Fruit fly (Drosophila melanogaster): ENCODE data around the gene Cox11.
A peak's percentile ranks its signal among the peaks of the same experiment; 100 is the strongest.

The Cox11 gene

DNA sequence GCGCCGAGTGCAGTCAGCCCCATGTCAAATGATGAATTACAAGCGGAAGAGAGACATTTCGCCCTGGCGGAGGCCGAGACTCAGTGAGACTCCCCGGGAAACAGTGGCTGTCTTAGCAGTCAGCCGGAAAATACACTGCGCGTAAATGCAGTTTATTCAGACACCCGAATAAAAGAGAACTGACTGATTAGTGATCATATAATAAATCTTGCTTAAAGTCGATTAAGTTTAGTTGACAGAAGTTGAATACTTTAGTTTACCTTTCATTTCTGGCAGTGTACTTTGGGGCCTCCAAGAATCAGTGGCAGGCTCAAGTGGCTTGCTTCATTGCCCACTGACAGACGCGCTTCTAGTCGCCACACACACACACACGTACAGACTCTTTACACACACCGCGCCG lies 35.5 kb upstream of the Cox11 start (continued):
- TF ChIP-seq OdsH (GFP tag; optimal IDR thresholded peaks at IDR 0.05) (peak; percentile 67), vri (GFP tag; optimal IDR thresholded peaks at IDR 0.05) (peak; percentile 2), fkh (GFP tag; optimal IDR thresholded peaks at IDR 0.05) (no peak), Blimp-1 (GFP tag; optimal IDR thresholded peaks at IDR 0.05) (no peak), pdm3 (GFP tag; optimal IDR thresholded peaks at IDR 0.05) (peak; percentile 67), Lpt (GFP tag; optimal IDR thresholded peaks at IDR 0.05) (peak; percentile 42), CG6808 (GFP tag; optimal IDR thresholded peaks at IDR 0.05) (peak; percentile 77), Eip78C (GFP tag) (peak; percentile 91)

DNA sequence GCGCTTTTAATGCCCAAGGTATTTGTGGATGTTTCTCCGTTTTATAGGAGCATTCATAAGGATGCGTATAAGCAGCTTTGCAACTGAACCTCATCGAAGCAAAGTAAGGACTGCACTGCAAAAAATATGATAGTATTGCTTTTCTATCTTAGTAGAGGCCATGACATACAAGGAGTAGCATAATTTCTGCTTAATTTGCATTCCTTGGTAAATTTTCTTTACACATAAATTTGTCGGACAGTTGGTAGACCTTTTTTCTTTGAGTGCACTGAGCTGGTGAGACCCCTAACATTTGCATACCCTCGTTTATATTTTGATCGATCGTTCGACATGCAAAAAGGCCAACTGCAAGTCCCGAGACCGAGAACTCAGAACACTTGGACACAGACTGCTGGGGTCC lies 33.8 kb upstream of the Cox11 start:
- TF ChIP-seq fd85E (GFP tag; optimal IDR thresholded peaks at IDR 0.05): no peak
- no peak for TF ChIP-seq Gug (GFP tag; IDR thresholded peaks at IDR 0.05)
- no peak for TF ChIP-seq CG8119 (GFP tag; IDR thresholded peaks at IDR 0.05)
- TF ChIP-seq Eip93F (GFP tag; optimal IDR thresholded peaks at IDR 0.05): peak; percentile 75
- TF ChIP-seq CG6163 (GFP tag; IDR thresholded peaks at IDR 0.05): peak; percentile 76; the same call in 2 of the 3 replicates
- peak; percentile 34 for TF ChIP-seq CG8319 (GFP tag; optimal IDR thresholded peaks at IDR 0.05)
- peak; percentile 82 for TF ChIP-seq topi (GFP tag; optimal IDR thresholded peaks at IDR 0.05)
- TF ChIP-seq Sox15 (GFP tag; optimal IDR thresholded peaks at IDR 0.05): peak; percentile 36
- no peak for TF ChIP-seq Lpt (GFP tag; optimal IDR thresholded peaks at IDR 0.05)
- peak; percentile 45 for TF ChIP-seq Blimp-1 (GFP tag; optimal IDR thresholded peaks at IDR 0.05)
- peak; percentile 4 to 9 for TF ChIP-seq salr (GFP tag; optimal IDR thresholded peaks at IDR 0.05)
- peak; percentile 48 for TF ChIP-seq net (GFP tag; optimal IDR thresholded peaks at IDR 0.05)
- TF ChIP-seq vri (GFP tag; optimal IDR thresholded peaks at IDR 0.05): peak; percentile 80
- TF ChIP-seq pdm3 (GFP tag; optimal IDR thresholded peaks at IDR 0.05): peak; percentile 54
- TF ChIP-seq OdsH (GFP tag; optimal IDR thresholded peaks at IDR 0.05): peak; percentile 61
- TF ChIP-seq eg (GFP tag; IDR thresholded peaks at IDR 0.05): 0 out of 3 replicates have a peak, but pooled peaks have one; percentile 26
- TF ChIP-seq CG11762 (GFP tag; optimal IDR thresholded peaks at IDR 0.05; ENCODE audit: insufficient read depth): peak; percentile 42
- TF ChIP-seq CG6854 (GFP tag; optimal IDR thresholded peaks at IDR 0.05): peak; percentile 47
- no peak for TF ChIP-seq CG11294 (GFP tag; IDR thresholded peaks at IDR 0.05)
- TF ChIP-seq CG6792 (GFP tag; optimal IDR thresholded peaks at IDR 0.05): peak; percentile 66
- TF ChIP-seq Hr38 (GFP tag; optimal IDR thresholded peaks at IDR 0.05): no peak
- TF ChIP-seq Sox14 (GFP tag; optimal IDR thresholded peaks at IDR 0.05): peak; percentile 64
- peak; percentile 86 for TF ChIP-seq Hr39 (GFP tag; optimal IDR thresholded peaks at IDR 0.05)
- no peak for TF ChIP-seq CG4318 (GFP tag; optimal IDR thresholded peaks at IDR 0.05)
- TF ChIP-seq spab (GFP tag; optimal IDR thresholded peaks at IDR 0.05): peak; percentile 44
- peak; percentile 51 for TF ChIP-seq dsx (GFP tag; optimal IDR thresholded peaks at IDR 0.05; ENCODE audit: poor library complexity, severe bottlenecking)
- TF ChIP-seq acj6 (GFP tag; optimal IDR thresholded peaks at IDR 0.05): peak; percentile 68
- TF ChIP-seq CG16779 (tag; optimal IDR thresholded peaks at IDR 0.05): no peak
- peak; percentile 56 for TF ChIP-seq achi (GFP tag; optimal IDR thresholded peaks at IDR 0.05)
- peak; percentile 93 for TF ChIP-seq svp (GFP tag)
- peak; percentile 47 for TF ChIP-seq CG34406 (GFP tag; optimal IDR thresholded peaks at IDR 0.05)
- no peak for TF ChIP-seq CG6276 (GFP tag; optimal IDR thresholded peaks at IDR 0.05)
- peak; percentile 81 for TF ChIP-seq CG31627 (GFP tag; optimal IDR thresholded peaks at IDR 0.05)
- no peak for TF ChIP-seq fkh (GFP tag; optimal IDR thresholded peaks at IDR 0.05)
- TF ChIP-seq Met (GFP tag; optimal IDR thresholded peaks at IDR 0.05): peak; percentile 85
- peak; percentile 70 for TF ChIP-seq CG3919 (GFP tag; optimal IDR thresholded peaks at IDR 0.05)
- peak; percentile 70 for TF ChIP-seq Eip75B (GFP tag; optimal IDR thresholded peaks at IDR 0.05)
- TF ChIP-seq CG3032 (tag; optimal IDR thresholded peaks at IDR 0.05): peak; percentile 45
- peak; percentile 41 for TF ChIP-seq CG9139 (GFP tag; optimal IDR thresholded peaks at IDR 0.05)
- TF ChIP-seq Hr4 (GFP tag; optimal IDR thresholded peaks at IDR 0.05): peak; percentile 25
- peak; percentile 29 for TF ChIP-seq CG32006 (GFP tag; optimal IDR thresholded peaks at IDR 0.05)
- peak; percentile 82 for TF ChIP-seq lz (GFP tag; optimal IDR thresholded peaks at IDR 0.05)
- peak; percentile 21 for TF ChIP-seq CG6808 (GFP tag; optimal IDR thresholded peaks at IDR 0.05)
- TF ChIP-seq dac (GFP tag; optimal IDR thresholded peaks at IDR 0.05): no peak
- TF ChIP-seq CG7368 (GFP tag; optimal IDR thresholded peaks at IDR 0.05): peak; percentile 33
- peak; percentile 57 for TF ChIP-seq CG10669 (GFP tag; optimal IDR thresholded peaks at IDR 0.05)
- peak; percentile 41 for TF ChIP-seq CG11902 (GFP tag; optimal IDR thresholded peaks at IDR 0.05)
- peak; percentile 54 for TF ChIP-seq CG1621 (tag; optimal IDR thresholded peaks at IDR 0.05)
